Fruit fly (Drosophila melanogaster): Measurements from ENCODE around the gene CG2604.
A peak's percentile ranks its signal among the peaks of the same experiment; 100 is the strongest.

CG2604 gene

DNA sequence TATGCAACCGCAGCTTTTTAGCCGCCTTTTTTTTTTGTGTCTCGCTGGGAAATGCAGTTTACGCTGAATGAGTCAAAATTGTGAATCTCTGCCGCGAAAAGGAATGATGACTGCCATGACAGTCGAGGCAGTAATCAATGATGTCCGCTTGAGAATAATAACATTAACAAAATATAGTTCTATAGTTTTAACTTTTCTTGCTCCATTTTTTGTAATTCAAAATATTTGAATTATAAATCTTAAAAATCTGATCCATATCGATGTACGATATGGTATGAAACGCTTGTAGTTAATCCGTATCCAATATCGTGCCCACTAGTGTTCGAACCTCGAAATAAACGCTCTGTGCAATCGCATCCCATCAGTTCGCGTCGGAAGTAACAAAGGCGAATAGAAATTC is 35.4 kb downstream of the CG2604 start:
- no peak for TF ChIP-seq HHEX (GFP tag; optimal IDR thresholded peaks at IDR 0.05)
- TF ChIP-seq CG15073 (GFP tag; optimal IDR thresholded peaks at IDR 0.05) = peak; percentile 81
- no peak for TF ChIP-seq CG15696 (tag; optimal IDR thresholded peaks at IDR 0.05)
- TF ChIP-seq Adf1 (GFP tag; IDR thresholded peaks at IDR 0.05) = no peak
- TF ChIP-seq prd (optimal IDR thresholded peaks at IDR 0.05) = no peak
- 0 out of 3 replicates have a peak, but pooled peaks have one; percentile 4 for TF ChIP-seq prd (GFP tag; IDR thresholded peaks at IDR 0.05)
- no peak for TF ChIP-seq amos (GFP tag; IDR thresholded peaks at IDR 0.05; ENCODE audit: partially characterized antibody)
- TF ChIP-seq CG16815 (GFP tag; optimal IDR thresholded peaks at IDR 0.05) = no peak
- TF ChIP-seq HmgZ (tag; optimal IDR thresholded peaks at IDR 0.05) = no peak
- TF ChIP-seq NC2β (GFP tag; optimal IDR thresholded peaks at IDR 0.05) = no peak
- TF ChIP-seq tgo (GFP tag; IDR thresholded peaks at IDR 0.05) = no peak
- peak; percentile 81 for TF ChIP-seq sens (GFP tag)
- no peak for TF ChIP-seq zfh1 (GFP tag; IDR thresholded peaks at IDR 0.05)
- no peak for TF ChIP-seq bigmax (GFP tag; optimal IDR thresholded peaks at IDR 0.05)

dm6 chr3R:5175944-5176343 is 47.2 kb downstream of the CG2604 start:
- 0 out of 3 replicates have a peak, but pooled peaks have one; percentile 11 for TF ChIP-seq CG6175 (GFP tag; IDR thresholded peaks at IDR 0.05)
- no peak for TF ChIP-seq Camta (GFP tag; optimal IDR thresholded peaks at IDR 0.05)
- 0 out of 3 replicates have a peak, but pooled peaks have one; percentile 28 for TF ChIP-seq CG16813 (GFP tag; IDR thresholded peaks at IDR 0.05; ENCODE audit: partially characterized antibody)

dm6 chr3R:5171972-5172371 is 51.2 kb downstream of the CG2604 start:
- peak; percentile 97 for TF ChIP-seq scrt (GFP tag; optimal IDR thresholded peaks at IDR 0.05)
- TF ChIP-seq sens (GFP tag) = peak; percentile 66
- TF ChIP-seq CG1603 (tag; optimal IDR thresholded peaks at IDR 0.05) = no peak
- peak; percentile 86 for TF ChIP-seq ewg (GFP tag; optimal IDR thresholded peaks at IDR 0.05)
- TF ChIP-seq CG16815 (GFP tag; optimal IDR thresholded peaks at IDR 0.05) = no peak
